Worm (Caenorhabditis elegans): ENCODE results near the gene srx-54.

DNA sequence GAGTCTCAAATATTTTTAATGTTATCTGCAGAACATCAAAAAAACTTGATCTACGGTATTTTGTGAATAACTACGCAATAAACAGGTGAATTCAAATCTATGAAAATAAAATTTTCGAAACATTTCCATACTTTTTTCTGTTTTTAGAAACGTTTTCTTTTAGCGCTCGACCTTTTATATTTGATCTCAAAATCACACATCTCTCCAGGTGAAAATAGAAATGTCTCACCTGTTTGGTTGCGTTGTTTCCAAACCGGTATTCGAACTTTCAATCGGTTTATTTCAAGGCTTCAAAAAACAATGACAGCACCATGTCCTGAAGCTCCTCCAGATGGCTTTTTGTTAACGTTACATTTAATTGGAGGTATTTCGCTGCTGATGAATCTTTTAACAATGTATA is 26.1 kb downstream of the srx-54 start, which contains the start of gene sri-9:
- TF ChIP-seq elt-3 (tag; optimal IDR thresholded peaks at IDR 0.05): no peak
- TF ChIP-seq Y55F3AM.14 (GFP tag; optimal IDR thresholded peaks at IDR 0.05): no peak
- no peak for TF ChIP-seq ama-1 (optimal IDR thresholded peaks at IDR 0.05)
- no peak for TF ChIP-seq nhr-23 (tag; optimal IDR thresholded peaks at IDR 0.05)
- TF ChIP-seq lin-13 (GFP tag; optimal IDR thresholded peaks at IDR 0.05): no peak
- TF ChIP-seq unc-62 (GFP tag; optimal IDR thresholded peaks at IDR 0.05): no peak
- TF ChIP-seq sem-4 (tag; optimal IDR thresholded peaks at IDR 0.05): no peak
- TF ChIP-seq nhr-11 (tag; optimal IDR thresholded peaks at IDR 0.05): no peak
- TF ChIP-seq lin-11 (tag; optimal IDR thresholded peaks at IDR 0.05): no peak
- TF ChIP-seq unc-55 (GFP tag; optimal IDR thresholded peaks at IDR 0.05): no peak
- no peak for TF ChIP-seq blmp-1 (tag; optimal IDR thresholded peaks at IDR 0.05; ENCODE audit: insufficient read depth)
- no peak for TF ChIP-seq snpc-4 (tag; optimal IDR thresholded peaks at IDR 0.05)
- no peak for TF ChIP-seq R02D3.7 (tag; optimal IDR thresholded peaks at IDR 0.05)
